ENCODE assay signal across 1 fruit fly cellular context in the genomic region with DNA sequence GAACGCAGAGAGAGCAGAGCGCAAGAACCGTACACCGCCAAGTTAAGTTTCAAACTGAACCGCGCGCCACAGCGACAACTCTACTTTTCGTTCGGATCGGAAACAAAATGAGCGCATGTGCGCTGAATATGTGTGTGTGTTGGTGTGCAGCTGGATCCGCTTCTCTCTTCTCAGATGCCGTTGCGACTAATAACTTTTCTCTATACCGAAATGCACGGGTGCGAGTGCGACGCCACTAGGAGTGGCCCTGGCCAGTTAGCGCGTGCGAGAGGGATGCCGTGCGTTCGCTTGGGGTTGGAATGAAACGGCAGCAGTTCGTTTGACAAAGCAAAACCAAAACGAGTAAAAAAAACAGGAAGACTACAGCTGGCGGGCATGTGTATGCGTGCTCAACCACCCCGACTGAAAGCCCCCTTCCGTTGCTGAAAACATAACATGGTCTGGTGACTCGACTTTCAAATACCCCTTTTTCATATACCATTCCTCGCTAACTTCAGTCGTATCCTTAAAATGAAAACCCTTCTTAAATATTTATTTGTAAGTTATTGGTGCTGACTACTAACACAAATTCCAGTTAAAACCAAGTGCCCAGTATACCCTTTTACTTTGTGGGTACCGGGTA.
TF ChIP-seq lines count a peak whose summit lies in the region.

No protein-coding gene starts in this region.

TF ChIP-seq in whole organism, embryonic, 481 proteins besides CTCF, POLR2A, EP300 and RAD21 (continued from another document and continues in another):
- TF ChIP-seq CG1832 (GFP tag; optimal IDR thresholded peaks at IDR 0.05; lab: Kevin White, UChicago) (peak; percentile 98), disco-r (GFP tag; optimal IDR thresholded peaks at IDR 0.05; lab: Kevin White, UChicago) (peak; percentile 100), bbx (GFP tag; IDR thresholded peaks at IDR 0.05; lab: Robert Waterston, UW; ENCODE audit: partially characterized antibody) (peak; percentile 36; the same call in 1 of the 2 replicates), CG30403 (GFP tag; optimal IDR thresholded peaks at IDR 0.05; lab: Kevin White, UChicago) (peak; percentile 100), B-H1 (GFP tag; IDR thresholded peaks at IDR 0.05; lab: Robert Waterston, UW) (peak; percentile 100), CG33557 (GFP tag; optimal IDR thresholded peaks at IDR 0.05; lab: Kevin White, UChicago) (peak; percentile 100), Hr51 (GFP tag; optimal IDR thresholded peaks at IDR 0.05; lab: Kevin White, UChicago) (peak; percentile 100), CG13894 (tag; optimal IDR thresholded peaks at IDR 0.05; lab: Kevin White, UChicago) (peak; percentile 99), CG8281 (tag; optimal IDR thresholded peaks at IDR 0.05; lab: Kevin White, UChicago) (peak; percentile 97), CG3407 (GFP tag; optimal IDR thresholded peaks at IDR 0.05; lab: Kevin White, UChicago) (peak; percentile 99), CG4820 (GFP tag; optimal IDR thresholded peaks at IDR 0.05; lab: Kevin White, UChicago) (peak; percentile 99), phol (tag; optimal IDR thresholded peaks at IDR 0.05; lab: Kevin White, UChicago) (peak; percentile 100), Mrtf (GFP tag; IDR thresholded peaks at IDR 0.05; lab: Robert Waterston, UW) (peak; percentile 100), aop (GFP tag; IDR thresholded peaks at IDR 0.05; lab: Robert Waterston, UW) (peak; percentile 99), Bgb (GFP tag; IDR thresholded peaks at IDR 0.05; lab: Robert Waterston, UW; ENCODE audit: partially characterized antibody) (peak; percentile 39; the same call in 1 of the 2 replicates), sr (GFP tag; IDR thresholded peaks at IDR 0.05; lab: Robert Waterston, UW) (peak; percentile 100), pfk (GFP tag; optimal IDR thresholded peaks at IDR 0.05; lab: Kevin White, UChicago) (peak; percentile 82), ind (GFP tag; optimal IDR thresholded peaks at IDR 0.05; lab: Kevin White, UChicago) (peak; percentile 100), Doc3 (GFP tag; IDR thresholded peaks at IDR 0.05; lab: Robert Waterston, UW; ENCODE audit: partially characterized antibody) (no peak), zfh1 (GFP tag; IDR thresholded peaks at IDR 0.05; lab: Robert Waterston, UW) (peak; percentile 100), gem (tag; optimal IDR thresholded peaks at IDR 0.05; lab: Kevin White, UChicago) (peak; percentile 100), Sry-β (GFP tag; optimal IDR thresholded peaks at IDR 0.05; lab: Kevin White, UChicago) (peak; percentile 82), D19A (tag; optimal IDR thresholded peaks at IDR 0.05; lab: Kevin White, UChicago) (peak; percentile 98), Xrp1 (GFP tag; IDR thresholded peaks at IDR 0.05; lab: Robert Waterston, UW) (peak; percentile 100), ato (GFP tag; IDR thresholded peaks at IDR 0.05; lab: Robert Waterston, UW; ENCODE audit: partially characterized antibody) (peak; percentile 28; the same call in 1 of the 2 replicates), CG7839 (tag; optimal IDR thresholded peaks at IDR 0.05; lab: Kevin White, UChicago) (peak; percentile 100), CG11398 (GFP tag; optimal IDR thresholded peaks at IDR 0.05; lab: Kevin White, UChicago) (peak; percentile 100), tap (tag; optimal IDR thresholded peaks at IDR 0.05; lab: Kevin White, UChicago) (peak; percentile 100), kni (GFP tag; optimal IDR thresholded peaks at IDR 0.05; lab: Kevin White, UChicago) (peak; percentile 99), slou (GFP tag; optimal IDR thresholded peaks at IDR 0.05; lab: Kevin White, UChicago) (peak; percentile 100), CG17568 (GFP tag; optimal IDR thresholded peaks at IDR 0.05; lab: Kevin White, UChicago) (peak; percentile 100), sqz (GFP tag; optimal IDR thresholded peaks at IDR 0.05; lab: Kevin White, UChicago) (peak; percentile 100), chm (GFP tag; IDR thresholded peaks at IDR 0.05; lab: Robert Waterston, UW) (peak; percentile 100), CG8359 (GFP tag; optimal IDR thresholded peaks at IDR 0.05; lab: Kevin White, UChicago; ENCODE audit: borderline replicate concordance) (peak; percentile 98), CG14050 (GFP tag; IDR thresholded peaks at IDR 0.05; lab: Robert Waterston, UW) (peak; percentile 100), hb (GFP tag; IDR thresholded peaks at IDR 0.05; lab: Robert Waterston, UW; ENCODE audit: partially characterized antibody) (no peak), so (GFP tag; IDR thresholded peaks at IDR 0.05; lab: Robert Waterston, UW) (peak; percentile 100), CG7928 (GFP tag; optimal IDR thresholded peaks at IDR 0.05; lab: Kevin White, UChicago) (peak; percentile 89), Bteb2 (GFP tag; optimal IDR thresholded peaks at IDR 0.05; lab: Kevin White, UChicago) (peak; percentile 99), lola (GFP tag; optimal IDR thresholded peaks at IDR 0.05; lab: Kevin White, UChicago) (peak in 1 of 3 experiments; percentile 100), sna (GFP tag; IDR thresholded peaks at IDR 0.05; lab: Robert Waterston, UW; ENCODE audit: partially characterized antibody) (no peak; the same call in 1 of the 2 replicates), Sox100B (GFP tag; optimal IDR thresholded peaks at IDR 0.05; lab: Kevin White, UChicago) (peak; percentile 99), jing (GFP tag; optimal IDR thresholded peaks at IDR 0.05; lab: Kevin White, UChicago) (peak; percentile 100), CG12659 (GFP tag; optimal IDR thresholded peaks at IDR 0.05; lab: Kevin White, UChicago) (peak; percentile 100), ftz-f1 (GFP tag; optimal IDR thresholded peaks at IDR 0.05; lab: Kevin White, UChicago) (peak; percentile 94), NFAT (GFP tag; IDR thresholded peaks at IDR 0.05; lab: Robert Waterston, UW) (peak; percentile 100), Tbp (GFP tag; optimal IDR thresholded peaks at IDR 0.05; lab: Kevin White, UChicago) (no peak), usp (GFP tag; optimal IDR thresholded peaks at IDR 0.05; lab: Kevin White, UChicago) (no peak), pb (GFP tag; optimal IDR thresholded peaks at IDR 0.05; lab: Kevin White, UChicago) (peak; percentile 100), CG1233 (GFP tag; optimal IDR thresholded peaks at IDR 0.05; lab: Kevin White, UChicago) (peak; percentile 100), sug (tag; optimal IDR thresholded peaks at IDR 0.05; lab: Kevin White, UChicago) (peak; percentile 99), trem (tag; optimal IDR thresholded peaks at IDR 0.05; lab: Kevin White, UChicago) (peak; percentile 98), shn (GFP tag; optimal IDR thresholded peaks at IDR 0.05; lab: Kevin White, UChicago) (peak; percentile 100), Ptx1 (GFP tag; IDR thresholded peaks at IDR 0.05; lab: Robert Waterston, UW) (peak; percentile 100), CG10959 (GFP tag; IDR thresholded peaks at IDR 0.05; lab: Robert Waterston, UW) (peak; percentile 100), Chrac-16 (GFP tag; optimal IDR thresholded peaks at IDR 0.05; lab: Kevin White, UChicago) (peak; percentile 100), CG11560 (tag; IDR thresholded peaks at IDR 0.05; lab: Robert Waterston, UW) (peak; percentile 96), CG34224 (GFP tag; IDR thresholded peaks at IDR 0.05; lab: Robert Waterston, UW; ENCODE audit: partially characterized antibody) (no peak; the same call in 2 of the 3 replicates), lmd (GFP tag; IDR thresholded peaks at IDR 0.05; lab: Robert Waterston, UW) (peak; percentile 100), CG7963 (GFP tag; IDR thresholded peaks at IDR 0.05; lab: Robert Waterston, UW; ENCODE audit: partially characterized antibody) (no peak), MTF-1 (GFP tag; optimal IDR thresholded peaks at IDR 0.05; lab: Kevin White, UChicago; ENCODE audit: borderline replicate concordance) (peak; percentile 100), Dad (GFP tag; optimal IDR thresholded peaks at IDR 0.05; lab: Kevin White, UChicago) (peak; percentile 100), tll (GFP tag; optimal IDR thresholded peaks at IDR 0.05; lab: Kevin White, UChicago) (peak in 1 of 2 experiments; percentile 92), cwo (GFP tag; optimal IDR thresholded peaks at IDR 0.05; lab: Kevin White, UChicago) (peak; percentile 98), CG13296 (GFP tag; optimal IDR thresholded peaks at IDR 0.05; lab: Kevin White, UChicago) (peak; percentile 100), CG8924 (tag; optimal IDR thresholded peaks at IDR 0.05; lab: Kevin White, UChicago) (peak; percentile 100), luna (GFP tag; optimal IDR thresholded peaks at IDR 0.05; lab: Kevin White, UChicago) (peak; percentile 99), salm (tag; optimal IDR thresholded peaks at IDR 0.05; lab: Kevin White, UChicago) (peak; percentile 99), CG6854 (GFP tag; optimal IDR thresholded peaks at IDR 0.05; lab: Kevin White, UChicago) (peak; percentile 99), CG15479 (GFP tag; optimal IDR thresholded peaks at IDR 0.05; lab: Kevin White, UChicago) (peak; percentile 79), ham (GFP tag; IDR thresholded peaks at IDR 0.05; lab: Robert Waterston, UW) (peak; percentile 100), chinmo (GFP tag; IDR thresholded peaks at IDR 0.05; lab: Robert Waterston, UW; ENCODE audit: partially characterized antibody) (peak; percentile 97; the same call in 3 of the 4 replicates), CG32767 (GFP tag; IDR thresholded peaks at IDR 0.05; lab: Robert Waterston, UW) (peak; percentile 100), CG16863 (GFP tag; optimal IDR thresholded peaks at IDR 0.05; lab: Kevin White, UChicago) (peak; percentile 100), ttk (GFP tag; IDR thresholded peaks at IDR 0.05; lab: Robert Waterston, UW) (peak; percentile 100), run (tag; optimal IDR thresholded peaks at IDR 0.05; lab: Kevin White, UChicago) (peak; percentile 99), Hmx (GFP tag; optimal IDR thresholded peaks at IDR 0.05; lab: Kevin White, UChicago) (peak; percentile 98), Deaf1 (tag; optimal IDR thresholded peaks at IDR 0.05; lab: Kevin White, UChicago) (peak; percentile 90), dmrt11E (tag; optimal IDR thresholded peaks at IDR 0.05; lab: Kevin White, UChicago) (peak; percentile 100), CG8290 (GFP tag; optimal IDR thresholded peaks at IDR 0.05; lab: Kevin White, UChicago) (peak; percentile 99), CG8290 (tag; optimal IDR thresholded peaks at IDR 0.05; lab: Kevin White, UChicago) (peak; percentile 99 to 100), Lim3 (GFP tag; IDR thresholded peaks at IDR 0.05; lab: Robert Waterston, UW) (peak; percentile 100), z (GFP tag; IDR thresholded peaks at IDR 0.05; lab: Robert Waterston, UW) (peak; percentile 91), CG10366 (GFP tag; IDR thresholded peaks at IDR 0.05; lab: Robert Waterston, UW) (peak; percentile 100), CrebB (tag; optimal IDR thresholded peaks at IDR 0.05; lab: Kevin White, UChicago) (peak; percentile 100), Asciz (GFP tag; optimal IDR thresholded peaks at IDR 0.05; lab: Kevin White, UChicago) (peak; percentile 100), Oli (tag; optimal IDR thresholded peaks at IDR 0.05; lab: Kevin White, UChicago) (peak; percentile 100), Side (GFP tag; optimal IDR thresholded peaks at IDR 0.05; lab: Kevin White, UChicago) (peak; percentile 100), unpg (GFP tag; optimal IDR thresholded peaks at IDR 0.05; lab: Kevin White, UChicago) (peak; percentile 100), tna (GFP tag; IDR thresholded peaks at IDR 0.05; lab: Robert Waterston, UW; ENCODE audit: partially characterized antibody) (no peak), CG15073 (GFP tag; optimal IDR thresholded peaks at IDR 0.05; lab: Kevin White, UChicago) (peak; percentile 95), Hmr (GFP tag; optimal IDR thresholded peaks at IDR 0.05; lab: Kevin White, UChicago) (peak; percentile 100), CG16813 (GFP tag; IDR thresholded peaks at IDR 0.05; lab: Robert Waterston, UW; ENCODE audit: partially characterized antibody) (0 out of 3 replicates have a peak, but pooled peaks have one; percentile 39), yki (optimal IDR thresholded peaks at IDR 0.05; lab: Kevin White, UChicago) (peak; percentile 29), sens (GFP tag; lab: Kevin White, UChicago) (peak; percentile 100), CG11696 (GFP tag; IDR thresholded peaks at IDR 0.05; lab: Robert Waterston, UW) (peak; percentile 99), ac (GFP tag; optimal IDR thresholded peaks at IDR 0.05; lab: Kevin White, UChicago) (peak; percentile 100), Abd-B (GFP tag; optimal IDR thresholded peaks at IDR 0.05; lab: Kevin White, UChicago) (peak; percentile 100), klu (GFP tag; IDR thresholded peaks at IDR 0.05; lab: Robert Waterston, UW) (peak; percentile 100), al (GFP tag; IDR thresholded peaks at IDR 0.05; lab: Robert Waterston, UW) (peak; percentile 100), Jarid2 (GFP tag; optimal IDR thresholded peaks at IDR 0.05; lab: Kevin White, UChicago) (peak; percentile 92), dan (GFP tag; IDR thresholded peaks at IDR 0.05; lab: Robert Waterston, UW) (peak; percentile 100), CG14441 (GFP tag; IDR thresholded peaks at IDR 0.05; lab: Robert Waterston, UW) (peak; percentile 100), CG2202 (tag; optimal IDR thresholded peaks at IDR 0.05; lab: Kevin White, UChicago) (peak; percentile 100), CG12104 (GFP tag; optimal IDR thresholded peaks at IDR 0.05; lab: Kevin White, UChicago) (peak; percentile 100), CG14667 (GFP tag; IDR thresholded peaks at IDR 0.05; lab: Robert Waterston, UW) (peak; percentile 100), Ets97D (GFP tag; optimal IDR thresholded peaks at IDR 0.05; lab: Kevin White, UChicago) (peak; percentile 97), CG7357 (GFP tag; IDR thresholded peaks at IDR 0.05; lab: Robert Waterston, UW) (peak; percentile 99), B-H2 (GFP tag; optimal IDR thresholded peaks at IDR 0.05; lab: Kevin White, UChicago) (peak; percentile 99), Hr3 (GFP tag; optimal IDR thresholded peaks at IDR 0.05; lab: Kevin White, UChicago) (peak; percentile 100), nom (GFP tag; optimal IDR thresholded peaks at IDR 0.05; lab: Kevin White, UChicago) (peak; percentile 98), repo (GFP tag; optimal IDR thresholded peaks at IDR 0.05; lab: Kevin White, UChicago) (peak; percentile 100), Stat92E (GFP tag; optimal IDR thresholded peaks at IDR 0.05; lab: Kevin White, UChicago) (peak in 1 of 3 experiments; percentile 99), fru (optimal IDR thresholded peaks at IDR 0.05; lab: Kevin White, UChicago) (no peak), sima (GFP tag; optimal IDR thresholded peaks at IDR 0.05; lab: Kevin White, UChicago) (peak; percentile 99), bsh (GFP tag; optimal IDR thresholded peaks at IDR 0.05; lab: Kevin White, UChicago) (peak; percentile 96 to 100), HLH4C (GFP tag; IDR thresholded peaks at IDR 0.05; lab: Robert Waterston, UW; ENCODE audit: partially characterized antibody) (no peak), Gsc (GFP tag; IDR thresholded peaks at IDR 0.05; lab: Robert Waterston, UW) (peak; percentile 100), CHES-1-like (GFP tag; optimal IDR thresholded peaks at IDR 0.05; lab: Kevin White, UChicago) (peak; percentile 100)
